Fruit fly (Drosophila melanogaster): ENCODE results near the gene CG5466.

CG5466 gene

DNA sequence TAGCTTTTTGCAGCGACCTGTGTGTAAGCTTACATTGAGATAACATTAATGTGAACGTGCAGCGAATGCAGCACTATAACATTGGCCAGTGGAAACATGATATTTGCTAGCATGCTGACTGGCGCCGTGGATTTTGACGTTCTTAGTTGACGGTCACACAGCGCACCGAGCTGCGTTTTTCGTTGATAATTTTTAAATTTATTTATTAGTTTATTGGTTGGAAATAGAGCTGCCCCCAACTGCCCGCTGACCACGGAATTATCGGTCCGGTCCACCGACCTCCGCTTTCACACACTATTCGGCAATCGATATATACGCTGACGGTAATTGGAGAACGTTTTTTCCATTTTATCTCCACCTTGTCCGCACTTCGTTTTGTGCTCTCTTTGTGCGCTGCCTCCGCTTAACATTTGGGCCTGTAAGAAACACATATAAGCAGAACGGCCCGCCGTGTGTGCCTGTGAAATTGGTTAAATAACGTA lies 4.2 kb downstream of the CG5466 start, which contains the start of gene H (continued):
- no peak for TF ChIP-seq CG15479 (GFP tag; optimal IDR thresholded peaks at IDR 0.05)
- TF ChIP-seq chm (GFP tag; IDR thresholded peaks at IDR 0.05) = no peak
- no peak for TF ChIP-seq Ada2b (GFP tag; IDR thresholded peaks at IDR 0.05)
- no peak for TF ChIP-seq CG30431 (GFP tag; optimal IDR thresholded peaks at IDR 0.05)
- no peak for TF ChIP-seq CG6765 (GFP tag; optimal IDR thresholded peaks at IDR 0.05)
- TF ChIP-seq CG10267 (tag; optimal IDR thresholded peaks at IDR 0.05) = peak; percentile 1
- TF ChIP-seq Hey (tag; optimal IDR thresholded peaks at IDR 0.05) = no peak
- no peak for TF ChIP-seq kay (GFP tag; optimal IDR thresholded peaks at IDR 0.05)
- peak; percentile 97 for TF ChIP-seq ssp (GFP tag; IDR thresholded peaks at IDR 0.05)
- TF ChIP-seq lab (GFP tag; optimal IDR thresholded peaks at IDR 0.05) = no peak
- TF ChIP-seq Elba2 (GFP tag; optimal IDR thresholded peaks at IDR 0.05) = no peak
- TF ChIP-seq D (optimal IDR thresholded peaks at IDR 0.05) = no peak
- TF ChIP-seq D (GFP tag; optimal IDR thresholded peaks at IDR 0.05) = no peak
- no peak for TF ChIP-seq HLH54F (GFP tag; optimal IDR thresholded peaks at IDR 0.05)
- TF ChIP-seq CG17802 (tag; optimal IDR thresholded peaks at IDR 0.05) = peak; percentile 90
- no peak for TF ChIP-seq corto (GFP tag; optimal IDR thresholded peaks at IDR 0.05)
- no peak for TF ChIP-seq az2 (GFP tag; optimal IDR thresholded peaks at IDR 0.05)
- no peak for TF ChIP-seq grn (GFP tag; optimal IDR thresholded peaks at IDR 0.05)
- TF ChIP-seq Dbx (GFP tag; IDR thresholded peaks at IDR 0.05) = 0 out of 3 replicates have a peak, but pooled peaks have one; percentile 10
- TF ChIP-seq bcd (GFP tag; optimal IDR thresholded peaks at IDR 0.05) = no peak
- no peak for TF ChIP-seq Pdp1 (GFP tag; optimal IDR thresholded peaks at IDR 0.05)
- TF ChIP-seq sqz (GFP tag; optimal IDR thresholded peaks at IDR 0.05) = no peak
- no peak for TF ChIP-seq dan (GFP tag; IDR thresholded peaks at IDR 0.05)
- no peak for TF ChIP-seq zf30C (GFP tag; optimal IDR thresholded peaks at IDR 0.05)
- TF ChIP-seq psq (GFP tag; optimal IDR thresholded peaks at IDR 0.05) = peak; percentile 62
- peak; percentile 45 for TF ChIP-seq trem (tag; optimal IDR thresholded peaks at IDR 0.05)
- peak; percentile 20 for TF ChIP-seq Sin3A (optimal IDR thresholded peaks at IDR 0.05)
- no peak for TF ChIP-seq hkb (optimal IDR thresholded peaks at IDR 0.05)
- no peak for TF ChIP-seq hkb (GFP tag; IDR thresholded peaks at IDR 0.05)
- TF ChIP-seq CG1647 (GFP tag; optimal IDR thresholded peaks at IDR 0.05) = no peak
- TF ChIP-seq fd102C (GFP tag; optimal IDR thresholded peaks at IDR 0.05) = no peak
- no peak for TF ChIP-seq pan (optimal IDR thresholded peaks at IDR 0.05)
- TF ChIP-seq pan (GFP tag; optimal IDR thresholded peaks at IDR 0.05 in 1 of 2, IDR thresholded peaks at IDR 0.05 in 1 of 2) = no peak
- TF ChIP-seq Nf-YB (GFP tag; optimal IDR thresholded peaks at IDR 0.05) = no peak
- TF ChIP-seq CG2875 (GFP tag; optimal IDR thresholded peaks at IDR 0.05) = no peak
- peak; percentile 45 for TF ChIP-seq BEAF-32 (GFP tag; optimal IDR thresholded peaks at IDR 0.05)
- TF ChIP-seq MTF-1 (GFP tag; optimal IDR thresholded peaks at IDR 0.05; ENCODE audit: borderline replicate concordance) = no peak
- TF ChIP-seq kni (GFP tag; optimal IDR thresholded peaks at IDR 0.05) = no peak
- peak; percentile 78 for TF ChIP-seq MESR4 (GFP tag; optimal IDR thresholded peaks at IDR 0.05)
- TF ChIP-seq CG10979 (tag; optimal IDR thresholded peaks at IDR 0.05) = no peak
- no peak for TF ChIP-seq sisA (GFP tag; IDR thresholded peaks at IDR 0.05)
- TF ChIP-seq CG8359 (GFP tag; optimal IDR thresholded peaks at IDR 0.05; ENCODE audit: borderline replicate concordance) = no peak
- no peak for TF ChIP-seq CG1233 (GFP tag; optimal IDR thresholded peaks at IDR 0.05)
- peak; percentile 24 for TF ChIP-seq dm (GFP tag; optimal IDR thresholded peaks at IDR 0.05)
- peak; percentile 71 for TF ChIP-seq CG17186 (GFP tag; optimal IDR thresholded peaks at IDR 0.05)
- TF ChIP-seq Jarid2 (GFP tag; optimal IDR thresholded peaks at IDR 0.05) = no peak
- TF ChIP-seq CHES-1-like (GFP tag; optimal IDR thresholded peaks at IDR 0.05) = no peak
- TF ChIP-seq CG3838 (GFP tag; optimal IDR thresholded peaks at IDR 0.05) = no peak
- TF ChIP-seq CG15011 (GFP tag; optimal IDR thresholded peaks at IDR 0.05) = no peak
- peak; percentile 78 for TF ChIP-seq stwl (tag; optimal IDR thresholded peaks at IDR 0.05)
- TF ChIP-seq sens (GFP tag) = peak; percentile 52
- TF ChIP-seq Med (GFP tag) = peak; percentile 83
